Worm (Caenorhabditis elegans) whole organism, late embryonic: ENCODE results near the gene srz-19.

Experiments used
- F13H6.1 ChIP-seq: sonication (generic microtip); optimal IDR thresholded peaks from 2 replicates; lab custom pipeline; 2016; ENCODE audit warnings: missing genetic modification characterization, missing compliant biosample characterization
- ama-1 ChIP-seq: fragments of 150-350 bp; optimal IDR thresholded peaks from 2 replicates; lab custom pipeline; 2014
- fkh-10 ChIP-seq: fragments of 150-350 bp; optimal IDR thresholded peaks from 2 replicates; lab custom pipeline; 2014; ENCODE audit warnings: missing biosample characterization, missing genetic modification reagents, missing genetic modification characterization
- gmeb-2 ChIP-seq: sonication (generic microtip); optimal IDR thresholded peaks from 2 replicates; lab custom pipeline; 2016; ENCODE audit warnings: missing genetic modification characterization, inconsistent platforms, missing compliant biosample characterization
- hlh-13 ChIP-seq: fragments of 200-800 bp; sonication (Bioruptor generic); optimal IDR thresholded peaks from 2 replicates; lab custom pipeline; 2018; ENCODE audit warnings: mild to moderate bottlenecking, missing genetic modification characterization, missing compliant biosample characterization
- nhr-11 ChIP-seq: fragments of 150-350 bp; optimal IDR thresholded peaks from 2 replicates; lab custom pipeline; 2014; ENCODE audit warnings: missing biosample characterization, missing genetic modification characterization
- syd-9 ChIP-seq: sonication (generic microtip); optimal IDR thresholded peaks from 2 replicates; lab custom pipeline; 2016; ENCODE audit warnings: mild to moderate bottlenecking, missing genetic modification characterization, moderate library complexity, missing compliant biosample characterization

- TF ChIP-seq ama-1 (lab: Kevin White, UChicago) = no peak
- TF ChIP-seq fkh-10 (GFP tag; lab: Kevin White, UChicago) = no peak
- TF ChIP-seq gmeb-2 (tag; lab: Kevin White, UChicago) = no peak
- no peak for TF ChIP-seq nhr-11 (tag; lab: Kevin White, UChicago)
- no peak for TF ChIP-seq syd-9 (tag; lab: Kevin White, UChicago)
- TF ChIP-seq F13H6.1 (tag; lab: Kevin White, UChicago) = no peak
- TF ChIP-seq hlh-13 (GFP tag; lab: Kevin White, UChicago) = no peak
Observed at ce11 chrIV:3894770-3895169, 24.8 kb upstream of the srz-19 start, which contains the start of gene dct-8.
